Fruit fly (Drosophila melanogaster) whole organism, embryonic: ENCODE measurements around the gene His3.3A.
A peak's percentile ranks its signal among the peaks of the same experiment; 100 is the strongest.

ENCODE experiments used
- CG1024 ChIP-seq: fragments of 200-800 bp; sonication (Bioruptor generic); IDR thresholded peaks from 2 replicates; pipeline ENCODE4 v1.3.6; 2022; ENCODE audit warnings: missing biosample characterization, missing genetic modification characterization
- CG10267 ChIP-seq: fragments of 200-800 bp; sonication (Bioruptor generic); optimal IDR thresholded peaks from 2 replicates; lab custom pipeline; 2018; ENCODE audit warnings: missing biosample characterization, mild to moderate bottlenecking, missing genetic modification characterization, moderate library complexity
- CG10366 ChIP-seq: fragments of 200-800 bp; sonication (Bioruptor generic); IDR thresholded peaks from 2 replicates; pipeline ENCODE4 v1.3.6; 2022; ENCODE audit warnings: missing biosample characterization, missing genetic modification characterization
- CG11456 ChIP-seq: fragments of 200-800 bp; sonication (Bioruptor generic); IDR thresholded peaks from 3 replicates; pipeline ENCODE4 v1.3.6; 2022; ENCODE audit warnings: missing biosample characterization, missing genetic modification characterization
- CG12104 ChIP-seq: fragments of 200-800 bp; sonication (Bioruptor generic); optimal IDR thresholded peaks from 3 replicates; lab custom pipeline; 2016; ENCODE audit warnings: missing biosample characterization, missing genetic modification characterization
- CG12744 ChIP-seq: fragments of 200-800 bp; sonication (Bioruptor generic); optimal IDR thresholded peaks from 2 replicates; lab custom pipeline; 2016; ENCODE audit warnings: missing biosample characterization, missing genetic modification characterization
- CG13123 ChIP-seq: fragments of 200-800 bp; sonication (Bioruptor generic); optimal IDR thresholded peaks from 2 replicates; lab custom pipeline; 2016; ENCODE audit warnings: missing biosample characterization, missing genetic modification characterization
- CG17829 ChIP-seq: fragments of 200-800 bp; optimal IDR thresholded peaks from 2 replicates; lab custom pipeline; 2019; ENCODE audit warnings: missing biosample characterization, mild to moderate bottlenecking, missing genetic modification characterization, moderate library complexity
- CG18764 ChIP-seq: fragments of 200-800 bp; sonication (Bioruptor generic); optimal IDR thresholded peaks from 3 replicates; lab custom pipeline; 2016; ENCODE audit warnings: missing biosample characterization, missing genetic modification characterization
- CG2202 ChIP-seq: fragments of 200-800 bp; sonication (Bioruptor generic); optimal IDR thresholded peaks from 2 replicates; lab custom pipeline; 2018; ENCODE audit warnings: missing biosample characterization, mild to moderate bottlenecking, missing genetic modification characterization
- CG2889 ChIP-seq: fragments of 200-800 bp; sonication (Bioruptor generic); IDR thresholded peaks from 3 replicates; pipeline ENCODE4 v1.3.6; 2022; ENCODE audit warnings: missing biosample characterization, missing genetic modification characterization
- CG4404 ChIP-seq: fragments of 200-800 bp; sonication (Bioruptor generic); IDR thresholded peaks from 2 replicates; pipeline ENCODE4 v1.3.6; 2022; ENCODE audit warnings: missing biosample characterization, missing genetic modification characterization
- CG4617 ChIP-seq: fragments of 200-800 bp; sonication (Bioruptor generic); optimal IDR thresholded peaks from 3 replicates; lab custom pipeline; 2016; ENCODE audit warnings: missing biosample characterization, missing genetic modification characterization, borderline replicate concordance
- CG5180 ChIP-seq: fragments of 200-800 bp; sonication (Bioruptor generic); optimal IDR thresholded peaks from 3 replicates; lab custom pipeline; 2017; ENCODE audit warnings: missing biosample characterization, missing genetic modification characterization, mild to moderate bottlenecking, moderate library complexity, missing genetic modification reagents
- CG5245 ChIP-seq: fragments of 200-800 bp; sonication (Bioruptor generic); optimal IDR thresholded peaks from 3 replicates; lab custom pipeline; 2016; ENCODE audit warnings: missing biosample characterization, missing genetic modification characterization
- CG6765 ChIP-seq: fragments of 200-800 bp; sonication (Bioruptor generic); optimal IDR thresholded peaks from 3 replicates; lab custom pipeline; 2017; ENCODE audit warnings: missing biosample characterization, mild to moderate bottlenecking, missing genetic modification characterization
- CG8281 ChIP-seq: fragments of 200-800 bp; sonication (Bioruptor generic); optimal IDR thresholded peaks from 2 replicates; lab custom pipeline; 2018; ENCODE audit warnings: missing biosample characterization, mild to moderate bottlenecking, missing genetic modification characterization, moderate library complexity
- CG9437 ChIP-seq: fragments of 200-800 bp; sonication (Bioruptor generic); optimal IDR thresholded peaks from 2 replicates; lab custom pipeline; 2018; ENCODE audit warnings: missing biosample characterization, mild to moderate bottlenecking, missing genetic modification characterization
- CG9727 ChIP-seq: fragments of 200-800 bp; sonication (Bioruptor generic); optimal IDR thresholded peaks from 3 replicates; lab custom pipeline; 2017; ENCODE audit warnings: missing biosample characterization, mild to moderate bottlenecking, missing genetic modification characterization
- Camta ChIP-seq: fragments of 200-800 bp; sonication (Bioruptor generic); optimal IDR thresholded peaks from 2 replicates; lab custom pipeline; 2016; ENCODE audit warnings: missing biosample characterization, missing genetic modification characterization
- CkIIα-i1 ChIP-seq: fragments of 200-800 bp; sonication (Bioruptor generic); IDR thresholded peaks from 2 replicates; pipeline ENCODE4 v1.3.6; 2022; ENCODE audit warnings: missing biosample characterization, missing genetic modification characterization
- Gsc ChIP-seq: fragments of 200-800 bp; sonication (Bioruptor generic); IDR thresholded peaks from 2 replicates; pipeline ENCODE4 v1.3.6; 2022; ENCODE audit warnings: missing biosample characterization, missing genetic modification characterization
- H2.0 ChIP-seq: fragments of 200-800 bp; sonication (Bioruptor generic); IDR thresholded peaks from 2 replicates; pipeline ENCODE4 v1.3.6; 2022; ENCODE audit warnings: missing biosample characterization, missing genetic modification characterization
- Lhr ChIP-seq: fragments of 200-800 bp; sonication (Bioruptor generic); optimal IDR thresholded peaks from 3 replicates; lab custom pipeline; 2017; ENCODE audit warnings: mild to moderate bottlenecking, missing biosample characterization, missing genetic modification reagents, missing genetic modification characterization
- Mes4 ChIP-seq: fragments of 200-800 bp; sonication (Bioruptor generic); optimal IDR thresholded peaks from 2 replicates; lab custom pipeline; 2016; ENCODE audit warnings: missing biosample characterization, missing genetic modification characterization
- PHDP ChIP-seq: fragments of 200-800 bp; sonication (Bioruptor generic); optimal IDR thresholded peaks from 3 replicates; lab custom pipeline; 2018; ENCODE audit warnings: missing biosample characterization, mild to moderate bottlenecking, missing genetic modification characterization, moderate library complexity
- Scr ChIP-seq: fragments of 200-800 bp; sonication (Bioruptor generic); IDR thresholded peaks from 2 replicates; pipeline ENCODE4 v1.3.6; 2022; ENCODE audit warnings: missing biosample characterization, missing genetic modification characterization; ENCODE audit not compliant: partially characterized antibody
- Sox100B ChIP-seq: fragments of 200-800 bp; sonication (Bioruptor generic); optimal IDR thresholded peaks from 3 replicates; lab custom pipeline; 2018; ENCODE audit warnings: missing biosample characterization, mild to moderate bottlenecking, missing genetic modification characterization
- Sry-δ ChIP-seq: fragments of 200-800 bp; sonication (Bioruptor generic); optimal IDR thresholded peaks from 2 replicates; lab custom pipeline; 2016; ENCODE audit warnings: missing biosample characterization, missing genetic modification characterization
- Vsx1 ChIP-seq: fragments of 200-800 bp; sonication (Bioruptor generic); optimal IDR thresholded peaks from 2 replicates; lab custom pipeline; 2017; ENCODE audit warnings: missing biosample characterization, mild to moderate bottlenecking, missing genetic modification characterization, missing genetic modification reagents
- amos ChIP-seq: fragments of 200-800 bp; sonication (Bioruptor generic); IDR thresholded peaks from 2 replicates; pipeline ENCODE4 v1.3.6; 2022; ENCODE audit warnings: missing biosample characterization, missing genetic modification characterization; ENCODE audit not compliant: partially characterized antibody
- bab2 ChIP-seq: fragments of 200-800 bp; sonication (Bioruptor generic); optimal IDR thresholded peaks from 2 replicates; lab custom pipeline; 2016; ENCODE audit warnings: missing biosample characterization, missing genetic modification characterization
- dmrt99B ChIP-seq: fragments of 200-800 bp; sonication (Bioruptor generic); optimal IDR thresholded peaks from 2 replicates; lab custom pipeline; 2018; ENCODE audit warnings: missing biosample characterization, mild to moderate bottlenecking, missing genetic modification characterization, moderate library complexity
- grn ChIP-seq: fragments of 200-800 bp; sonication (Bioruptor generic); optimal IDR thresholded peaks from 3 replicates; lab custom pipeline; 2017; ENCODE audit warnings: missing biosample characterization, missing genetic modification characterization
- kni ChIP-seq: fragments of 200-800 bp; sonication (Bioruptor generic); optimal IDR thresholded peaks from 3 replicates; lab custom pipeline; 2017; ENCODE audit warnings: mild to moderate bottlenecking, missing biosample characterization, missing genetic modification reagents, missing genetic modification characterization
- onecut ChIP-seq: fragments of 200-800 bp; sonication (Bioruptor generic); IDR thresholded peaks from 2 replicates; pipeline ENCODE4 v1.3.6; 2022; ENCODE audit warnings: missing biosample characterization, missing genetic modification characterization
- peb ChIP-seq: fragments of 200-800 bp; sonication (Bioruptor generic); IDR thresholded peaks from 2 replicates; pipeline ENCODE4 v1.3.6; 2022; ENCODE audit warnings: missing biosample characterization, missing genetic modification characterization
- ranshi ChIP-seq: fragments of 200-800 bp; sonication (Bioruptor generic); IDR thresholded peaks from 2 replicates; pipeline ENCODE4 v1.3.6; 2022; ENCODE audit warnings: missing biosample characterization, missing genetic modification characterization
- repo ChIP-seq: fragments of 200-800 bp; sonication (Bioruptor generic); optimal IDR thresholded peaks from 2 replicates; lab custom pipeline; 2016; ENCODE audit warnings: missing biosample characterization, missing genetic modification characterization
- schlank ChIP-seq: fragments of 200-800 bp; sonication (Bioruptor generic); optimal IDR thresholded peaks from 2 replicates; lab custom pipeline; 2018; ENCODE audit warnings: missing biosample characterization, mild to moderate bottlenecking, missing genetic modification characterization
- seq ChIP-seq: fragments of 200-800 bp; sonication (Bioruptor generic); IDR thresholded peaks from 2 replicates; pipeline ENCODE4 v1.3.6; 2022; ENCODE audit warnings: missing biosample characterization, missing genetic modification characterization
- sim ChIP-seq: fragments of 200-800 bp; sonication (Bioruptor generic); IDR thresholded peaks from 2 replicates; pipeline ENCODE4 v1.3.6; 2022; ENCODE audit warnings: missing biosample characterization, missing genetic modification characterization
- so ChIP-seq: fragments of 200-800 bp; sonication (Bioruptor generic); IDR thresholded peaks from 3 replicates; pipeline ENCODE4 v1.3.6; 2022; ENCODE audit warnings: missing biosample characterization, missing genetic modification characterization
- sob ChIP-seq: fragments of 200-800 bp; sonication (Bioruptor generic); IDR thresholded peaks from 2 replicates; pipeline ENCODE4 v1.3.6; 2022; ENCODE audit warnings: missing biosample characterization, missing genetic modification characterization
- stwl ChIP-seq: fragments of 200-800 bp; sonication (Bioruptor generic); optimal IDR thresholded peaks from 3 replicates; lab custom pipeline; 2018; ENCODE audit warnings: missing biosample characterization, mild to moderate bottlenecking, missing genetic modification characterization, moderate library complexity
- sug ChIP-seq: fragments of 200-800 bp; optimal IDR thresholded peaks from 2 replicates; lab custom pipeline; 2019; ENCODE audit warnings: missing biosample characterization, mild to moderate bottlenecking, missing genetic modification characterization, moderate library complexity
- tna ChIP-seq: fragments of 200-800 bp; sonication (Bioruptor generic); IDR thresholded peaks from 2 replicates; pipeline ENCODE4 v1.3.6; 2022; ENCODE audit warnings: missing biosample characterization, missing genetic modification characterization; ENCODE audit not compliant: partially characterized antibody
- trem ChIP-seq: fragments of 200-800 bp; optimal IDR thresholded peaks from 3 replicates; lab custom pipeline; 2019; ENCODE audit warnings: missing biosample characterization, mild to moderate bottlenecking, missing genetic modification characterization, moderate library complexity
- trh ChIP-seq: fragments of 200-800 bp; sonication (Bioruptor generic); optimal IDR thresholded peaks from 2 replicates; lab custom pipeline; 2016; ENCODE audit warnings: missing biosample characterization, missing genetic modification characterization
- wor ChIP-seq: fragments of 200-800 bp; sonication (Bioruptor generic); IDR thresholded peaks from 2 replicates; pipeline ENCODE4 v1.3.6; 2022; ENCODE audit warnings: missing biosample characterization, missing genetic modification characterization

The His3.3A gene

dm6 chr2L:5086905-5087522 lies 32.2 kb downstream of the His3.3A start (continued):
- TF ChIP-seq so (GFP tag; lab: Robert Waterston, UW) (0 out of 3 replicates have a peak, but pooled peaks have one; percentile 59), CG4404 (GFP tag; lab: Robert Waterston, UW) (no peak), Camta (peak; percentile 55), Scr (GFP tag; lab: Robert Waterston, UW) (no peak), CG8281 (tag; lab: Kevin White, UChicago) (peak; percentile 67), schlank (peak; percentile 36), bab2 (peak; percentile 71), Lhr (GFP tag; lab: Kevin White, UChicago) (no peak), CG9727 (peak; percentile 82), CG11456 (GFP tag; lab: Robert Waterston, UW) (0 out of 3 replicates have a peak, but pooled peaks have one; percentile 7), ranshi (GFP tag; lab: Robert Waterston, UW) (peak; percentile 46; the same call in 1 of the 2 replicates), CG6765 (GFP tag; lab: Kevin White, UChicago) (peak; percentile 74), Mes4 (GFP tag; lab: Kevin White, UChicago) (peak; percentile 74), CG12104 (GFP tag; lab: Kevin White, UChicago) (peak; percentile 81), kni (no peak), PHDP (tag; lab: Kevin White, UChicago) (peak; percentile 85), CG10366 (GFP tag; lab: Robert Waterston, UW) (peak; percentile 36; the same call in 1 of the 2 replicates), CG18764 (GFP tag; lab: Kevin White, UChicago) (peak; percentile 38), sug (tag; lab: Kevin White, UChicago) (peak; percentile 47), CG4617 (peak; percentile 49), H2.0 (GFP tag; lab: Robert Waterston, UW) (peak; percentile 50; the same call in 1 of the 2 replicates), Sox100B (GFP tag; lab: Kevin White, UChicago) (peak; percentile 89), Sry-δ (peak; percentile 33), CG5245 (GFP tag; lab: Kevin White, UChicago) (peak; percentile 69), CG17829 (tag; lab: Kevin White, UChicago) (peak; percentile 78), repo (GFP tag; lab: Kevin White, UChicago) (peak; percentile 54), grn (no peak), amos (GFP tag; lab: Robert Waterston, UW) (no peak), peb (GFP tag; lab: Robert Waterston, UW) (no peak), CG2889 (0 out of 3 replicates have a peak, but pooled peaks have one; percentile 17), CG13123 (peak; percentile 36), trem (tag; lab: Kevin White, UChicago) (peak; percentile 67), wor (GFP tag; lab: Robert Waterston, UW) (peak; percentile 56), CG12744 (GFP tag; lab: Kevin White, UChicago) (peak; percentile 53), CG10267 (tag; lab: Kevin White, UChicago) (peak; percentile 77), seq (GFP tag; lab: Robert Waterston, UW) (peak; percentile 77), tna (GFP tag; lab: Robert Waterston, UW) (no peak), CG2202 (tag; lab: Kevin White, UChicago) (peak; percentile 18), onecut (GFP tag; lab: Robert Waterston, UW) (peak; percentile 61), stwl (tag; lab: Kevin White, UChicago) (no peak), CkIIα-i1 (no peak), trh (GFP tag; lab: Kevin White, UChicago) (peak; percentile 51), CG9437 (GFP tag; lab: Kevin White, UChicago) (peak; percentile 76), Vsx1 (GFP tag; lab: Kevin White, UChicago) (peak; percentile 52), CG5180 (GFP tag; lab: Kevin White, UChicago) (peak; percentile 76), sim (GFP tag; lab: Robert Waterston, UW) (no peak; the same call in 1 of the 2 replicates), CG1024 (no peak), Gsc (GFP tag; lab: Robert Waterston, UW) (no peak), dmrt99B (tag; lab: Kevin White, UChicago) (peak; percentile 90), sob (GFP tag; lab: Robert Waterston, UW) (peak; percentile 58)
